Fruit fly (Drosophila melanogaster): ENCODE results near the gene CG13807.

DNA sequence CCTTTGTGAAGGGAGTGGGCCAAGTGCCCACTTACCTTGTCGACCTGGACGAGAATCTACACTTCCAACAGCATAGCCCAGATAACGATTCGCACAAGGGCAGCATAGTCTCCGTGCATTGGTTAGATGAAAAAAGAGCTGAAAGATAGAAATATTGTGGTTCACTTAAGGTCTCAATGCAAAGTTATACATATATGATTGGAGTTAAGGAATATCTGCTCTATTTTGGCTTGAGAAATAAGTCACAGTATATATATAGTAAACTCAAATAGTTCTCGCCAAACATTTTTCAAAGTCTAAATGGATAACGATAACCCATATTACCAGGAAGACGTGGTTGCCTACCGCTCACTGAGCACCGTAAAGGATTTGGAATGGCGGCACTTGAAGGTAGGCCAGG, 14.4 kb upstream of the CG13807 start, which contains the start of gene CG32305:
- TF ChIP-seq CG5204 (GFP tag; optimal IDR thresholded peaks at IDR 0.05) (no peak), pad (GFP tag; optimal IDR thresholded peaks at IDR 0.05) (no peak), CG33017 (tag; optimal IDR thresholded peaks at IDR 0.05) (no peak), Clk (GFP tag; optimal IDR thresholded peaks at IDR 0.05) (no peak), tj (GFP tag; optimal IDR thresholded peaks at IDR 0.05) (no peak)
